Worm (Caenorhabditis elegans) whole organism, L4/young adult: ENCODE measurements around the gene F11A5.15.

Experiments
- W03F9.2 ChIP-seq: fragments of 150-350 bp; optimal IDR thresholded peaks from 2 replicates; lab custom pipeline; 2014; ENCODE audit warnings: missing biosample characterization, missing genetic modification characterization
- dao-5 ChIP-seq: sonication (generic microtip); optimal IDR thresholded peaks from 2 replicates; lab custom pipeline; 2016; ENCODE audit warnings: missing genotype, missing genetic modification characterization, moderate library complexity, missing compliant biosample characterization
- him-1 ChIP-seq: sonication (generic microtip); optimal IDR thresholded peaks from 2 replicates; lab custom pipeline; 2016; ENCODE audit warnings: missing genotype, missing genetic modification reagents, missing genetic modification characterization, missing compliant biosample characterization

DNA sequence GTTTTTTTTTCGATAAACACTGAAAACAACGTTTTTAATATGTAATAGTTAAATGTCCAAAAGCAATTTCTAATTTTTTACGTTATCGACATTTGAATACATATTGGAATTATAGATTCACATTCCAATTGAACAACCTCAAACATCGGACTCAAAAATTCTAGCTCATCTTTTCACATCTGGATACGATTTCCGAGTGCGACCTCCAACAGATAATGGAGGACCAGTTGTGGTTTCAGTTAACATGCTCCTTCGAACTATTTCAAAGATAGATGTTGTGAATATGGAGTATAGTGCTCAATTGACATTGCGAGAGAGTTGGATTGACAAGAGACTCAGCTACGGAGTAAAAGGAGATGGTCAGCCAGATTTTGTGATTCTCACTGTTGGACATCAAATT, 1.6 kb upstream of the F11A5.15 start:
- TF ChIP-seq him-1 (tag; lab: Kevin White, UChicago) (no peak), W03F9.2 (tag; lab: Kevin White, UChicago) (no peak), dao-5 (tag; lab: Kevin White, UChicago) (no peak)
